Worm (Caenorhabditis elegans) whole organism, L4/young adult: ENCODE results near the gene C39B10.4.

Experiments
- W03F9.2 ChIP-seq: fragments of 150-350 bp; optimal IDR thresholded peaks from 2 replicates; lab custom pipeline; 2014; ENCODE audit warnings: missing biosample characterization, missing genetic modification characterization
- dao-5 ChIP-seq: sonication (generic microtip); optimal IDR thresholded peaks from 2 replicates; lab custom pipeline; 2016; ENCODE audit warnings: missing genotype, missing genetic modification characterization, moderate library complexity, missing compliant biosample characterization
- him-1 ChIP-seq: sonication (generic microtip); optimal IDR thresholded peaks from 2 replicates; lab custom pipeline; 2016; ENCODE audit warnings: missing genotype, missing genetic modification reagents, missing genetic modification characterization, missing compliant biosample characterization

Gene C39B10.4

ce11 chrX:10476573-10476972 is 31.8 kb downstream of the C39B10.4 start, which contains the start of gene C39B10.7:
Gene C39B10.7 (plus strand): TSS chrX:10476873.
- no peak for TF ChIP-seq W03F9.2 (tag; lab: Kevin White, UChicago)

ce11 chrX:10477172-10477985 is 32.6 kb downstream of the C39B10.4 start:
- no peak for TF ChIP-seq him-1 (tag; lab: Kevin White, UChicago)
- TF ChIP-seq W03F9.2 (tag; lab: Kevin White, UChicago), result no peak
- no peak for TF ChIP-seq dao-5 (tag; lab: Kevin White, UChicago)

DNA sequence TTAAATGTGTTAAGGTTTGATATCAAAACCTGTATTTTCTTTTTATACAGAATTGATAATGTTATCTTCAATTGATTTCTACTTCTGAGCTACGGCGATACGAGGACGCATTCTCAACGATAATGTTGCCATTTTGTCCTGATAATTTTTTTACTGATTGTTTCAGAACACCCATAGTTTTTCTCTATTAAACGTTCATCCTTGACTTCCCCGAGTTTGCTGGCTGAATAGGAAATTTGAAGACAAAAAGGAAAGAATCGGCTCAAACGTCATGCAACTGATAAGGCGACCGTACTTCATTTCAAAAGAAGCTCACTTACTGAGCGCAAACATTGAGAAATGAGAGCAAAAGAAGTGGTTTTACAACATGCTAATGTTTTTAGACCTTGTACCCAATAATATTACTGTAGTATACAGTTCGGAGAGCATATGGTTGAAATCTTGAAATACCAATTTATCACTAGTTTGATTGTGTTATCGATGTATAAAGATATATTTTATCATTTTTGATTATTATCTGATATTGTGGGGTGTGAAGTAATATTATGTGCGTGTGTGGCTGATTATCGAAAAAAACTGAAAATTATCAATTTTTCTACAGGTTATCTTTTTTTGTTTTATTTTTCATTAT is 34.4 kb downstream of the C39B10.4 start:
- TF ChIP-seq dao-5 (tag; lab: Kevin White, UChicago) (no peak), W03F9.2 (tag; lab: Kevin White, UChicago) (no peak), him-1 (tag; lab: Kevin White, UChicago) (no peak)

DNA sequence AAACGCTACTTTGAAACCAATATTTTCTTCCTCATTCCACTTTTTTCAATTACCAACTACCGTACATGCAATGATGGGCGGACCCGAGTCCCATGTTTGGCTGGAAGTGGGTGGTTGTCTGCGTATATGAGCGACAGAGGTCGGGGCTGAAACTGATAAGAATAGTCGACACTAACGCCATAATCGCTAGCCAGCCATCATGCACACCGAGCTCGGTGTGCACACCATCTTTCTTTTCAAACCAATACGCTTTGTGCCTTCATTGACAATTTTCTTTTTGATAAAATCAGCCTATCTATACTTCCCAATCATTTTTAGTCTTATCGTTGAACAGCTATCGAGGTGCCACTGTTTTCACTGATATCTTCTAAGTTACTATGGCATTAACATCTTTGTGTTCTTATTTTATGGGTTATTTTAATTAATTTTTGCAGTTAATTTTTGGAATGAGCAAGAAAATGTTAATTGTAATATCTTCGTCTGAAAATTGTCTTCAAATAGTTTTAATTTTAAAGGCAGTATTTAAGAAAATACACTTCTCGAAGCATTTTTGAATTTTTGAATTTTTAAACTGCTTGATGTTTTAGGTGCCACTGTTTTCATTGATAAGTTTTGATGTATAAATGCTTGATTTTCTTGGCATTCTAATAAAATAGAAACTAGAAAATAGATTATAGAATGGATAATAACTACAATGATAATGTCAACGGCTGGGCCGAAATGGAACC is 35.9 kb downstream of the C39B10.4 start, which contains the start of gene elt-2:
Gene elt-2, plus strand, starts transcription at position 678 of the 728 bp plus-strand sequence.
- no peak for TF ChIP-seq W03F9.2 (tag; lab: Kevin White, UChicago)
- no peak for TF ChIP-seq him-1 (tag; lab: Kevin White, UChicago)
- no peak for TF ChIP-seq dao-5 (tag; lab: Kevin White, UChicago)

DNA sequence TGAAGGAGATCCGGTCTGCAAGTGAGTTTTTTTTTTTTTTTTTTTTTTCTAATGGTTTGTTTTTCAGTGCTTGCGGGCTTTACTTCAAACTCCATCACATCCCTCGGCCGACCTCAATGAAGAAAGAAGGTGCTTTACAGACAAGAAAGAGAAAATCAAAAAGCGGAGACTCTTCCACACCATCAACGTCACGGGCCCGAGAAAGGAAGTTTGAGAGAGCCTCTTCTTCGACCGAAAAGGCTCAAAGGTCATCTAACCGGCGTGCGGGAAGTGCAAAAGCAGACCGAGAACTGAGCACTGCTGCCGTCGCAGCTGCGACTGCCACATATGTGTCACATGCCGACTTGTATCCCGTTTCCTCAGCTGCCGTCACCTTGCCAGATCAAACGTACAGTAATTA is 37.5 kb downstream of the C39B10.4 start:
- no peak for TF ChIP-seq W03F9.2 (tag; lab: Kevin White, UChicago)
- TF ChIP-seq dao-5 (tag; lab: Kevin White, UChicago), result no peak
- no peak for TF ChIP-seq him-1 (tag; lab: Kevin White, UChicago)

DNA sequence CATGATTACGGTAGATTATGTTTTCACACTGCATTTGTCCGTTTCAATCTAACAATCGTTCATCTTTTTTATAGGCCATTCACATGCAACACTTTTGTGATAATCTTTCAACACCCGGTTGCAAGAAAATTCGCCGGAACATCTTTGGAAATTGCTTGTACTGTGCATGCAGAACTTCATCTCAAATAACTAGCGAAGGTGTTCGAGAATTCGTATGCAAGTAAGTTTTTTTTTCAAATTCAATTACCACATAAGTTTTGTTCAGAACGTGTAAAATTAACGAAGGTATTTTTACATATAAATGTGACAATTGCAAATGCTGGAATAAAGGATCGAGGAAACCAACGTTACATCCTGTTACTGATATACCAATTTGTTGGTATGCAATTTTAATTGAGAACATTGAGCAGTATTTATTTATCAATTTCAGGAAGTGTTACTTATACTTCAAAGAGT is 40.5 kb downstream of the C39B10.4 start, which contains the start of gene C33D3.3:
Gene C33D3.3, plus strand, starts transcription at position 51 of the 456 bp plus-strand sequence.
- TF ChIP-seq dao-5 (tag; lab: Kevin White, UChicago), result no peak
- no peak for TF ChIP-seq him-1 (tag; lab: Kevin White, UChicago)
- no peak for TF ChIP-seq W03F9.2 (tag; lab: Kevin White, UChicago)

DNA sequence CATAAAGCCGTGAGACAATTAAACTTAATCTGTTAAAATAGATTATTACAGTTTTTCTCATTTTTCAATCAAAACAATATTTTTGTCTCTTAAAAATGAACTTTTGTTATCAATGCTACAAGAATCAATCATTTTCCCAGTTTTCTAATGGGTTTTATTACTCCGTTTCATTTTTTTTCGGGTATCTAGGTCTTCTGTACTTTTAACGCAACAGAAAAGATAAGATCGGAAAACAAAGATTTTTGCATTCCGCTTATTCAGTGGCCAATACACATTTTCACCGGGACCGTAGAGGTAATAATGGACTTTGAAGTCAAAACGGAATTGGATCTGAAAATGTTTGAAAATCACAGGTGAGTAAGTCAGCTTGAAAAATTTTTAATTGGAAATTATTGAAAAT is 44.0 kb downstream of the C39B10.4 start, which contains the start of gene C33D3.4:
Gene C33D3.4, plus strand, starts transcription at position 301 of the 400 bp plus-strand sequence.
- no peak for TF ChIP-seq dao-5 (tag; lab: Kevin White, UChicago)
- no peak for TF ChIP-seq him-1 (tag; lab: Kevin White, UChicago)
- no peak for TF ChIP-seq W03F9.2 (tag; lab: Kevin White, UChicago)

DNA sequence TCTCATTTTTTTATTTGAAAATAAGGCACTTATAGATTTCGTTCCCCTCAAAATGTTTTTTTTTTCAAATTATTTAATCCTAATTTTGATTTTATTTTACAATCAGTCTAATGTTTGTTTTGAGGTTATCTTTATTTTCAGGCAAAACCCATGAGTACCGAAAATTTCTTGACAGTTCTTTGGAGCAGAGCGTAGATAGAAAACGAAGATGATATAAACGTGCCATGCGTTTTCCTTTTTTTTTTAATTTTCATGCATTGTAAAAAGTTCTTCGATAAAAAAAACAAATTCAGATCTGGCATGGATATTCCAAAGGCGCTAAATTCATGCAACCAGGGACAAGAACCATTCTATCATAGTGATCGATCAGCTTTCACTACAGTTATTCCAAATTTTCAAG is 46.2 kb downstream of the C39B10.4 start, which contains the start of gene C33D3.5:
Gene C33D3.5, plus strand, starts transcription at position 301 of the 400 bp plus-strand sequence.
- TF ChIP-seq him-1 (tag; lab: Kevin White, UChicago) (no peak), W03F9.2 (tag; lab: Kevin White, UChicago) (no peak), dao-5 (tag; lab: Kevin White, UChicago) (no peak)

- TF ChIP-seq him-1 (tag; lab: Kevin White, UChicago) (no peak), dao-5 (tag; lab: Kevin White, UChicago) (no peak), W03F9.2 (tag; lab: Kevin White, UChicago) (no peak)
Measured at ce11 chrX:10491875-10492523, 47.2 kb downstream of the C39B10.4 start.
